Worm (Caenorhabditis elegans) whole organism, L4/young adult: ENCODE data around the gene srh-59.

Experiments used
- W03F9.2 ChIP-seq: fragments of 150-350 bp; optimal IDR thresholded peaks from 2 replicates; lab custom pipeline; 2014; ENCODE audit warnings: missing biosample characterization, missing genetic modification characterization
- dao-5 ChIP-seq: sonication (generic microtip); optimal IDR thresholded peaks from 2 replicates; lab custom pipeline; 2016; ENCODE audit warnings: missing genotype, missing genetic modification characterization, moderate library complexity, missing compliant biosample characterization
- him-1 ChIP-seq: sonication (generic microtip); optimal IDR thresholded peaks from 2 replicates; lab custom pipeline; 2016; ENCODE audit warnings: missing genotype, missing genetic modification reagents, missing genetic modification characterization, missing compliant biosample characterization

srh-59 gene

ce11 chrII:3569118-3569517 lies 12.7 kb upstream of the srh-59 start, which contains the start of gene clec-127:
Gene clec-127 (minus strand): TSS chrII:3569218.
- TF ChIP-seq dao-5 (tag; lab: Kevin White, UChicago) = no peak
- TF ChIP-seq W03F9.2 (tag; lab: Kevin White, UChicago) = no peak
- no peak for TF ChIP-seq him-1 (tag; lab: Kevin White, UChicago)

- no peak for TF ChIP-seq dao-5 (tag; lab: Kevin White, UChicago)
- no peak for TF ChIP-seq him-1 (tag; lab: Kevin White, UChicago)
- no peak for TF ChIP-seq W03F9.2 (tag; lab: Kevin White, UChicago)
Observed at ce11 chrII:3570927-3571538, 10.8 kb upstream of the srh-59 start, which contains the start of the genes clec-128 and clec-129. Gene clec-128 (minus strand): TSS chrII:3571027. Gene clec-129 (plus strand): TSS chrII:3571488.

ce11 chrII:3573255-3573654 lies 8.6 kb upstream of the srh-59 start, which contains the start of gene clec-130:
Gene clec-130 (plus strand): TSS chrII:3573555.
- TF ChIP-seq him-1 (tag; lab: Kevin White, UChicago) (no peak), dao-5 (tag; lab: Kevin White, UChicago) (no peak), W03F9.2 (tag; lab: Kevin White, UChicago) (no peak)

ce11 chrII:3576742-3577141 lies 5.1 kb upstream of the srh-59 start, which contains the start of gene clec-132:
Gene clec-132 (plus strand): TSS chrII:3577042.
- TF ChIP-seq him-1 (tag; lab: Kevin White, UChicago) (no peak), dao-5 (tag; lab: Kevin White, UChicago) (no peak), W03F9.2 (tag; lab: Kevin White, UChicago) (no peak)

- TF ChIP-seq W03F9.2 (tag; lab: Kevin White, UChicago) = no peak
- TF ChIP-seq him-1 (tag; lab: Kevin White, UChicago) = no peak
- TF ChIP-seq dao-5 (tag; lab: Kevin White, UChicago) = no peak
Observed at ce11 chrII:3578121-3578520, 3.7 kb upstream of the srh-59 start, which contains the start of gene clec-133. Gene clec-133 (plus strand): TSS chrII:3578421.

- TF ChIP-seq him-1 (tag; lab: Kevin White, UChicago) = no peak
- no peak for TF ChIP-seq W03F9.2 (tag; lab: Kevin White, UChicago)
- no peak for TF ChIP-seq dao-5 (tag; lab: Kevin White, UChicago)
Observed at ce11 chrII:3579767-3580166, 2.1 kb upstream of the srh-59 start, which contains the start of gene clec-134. Gene clec-134 (plus strand): TSS chrII:3580067.

- TF ChIP-seq W03F9.2 (tag; lab: Kevin White, UChicago) = no peak
- no peak for TF ChIP-seq dao-5 (tag; lab: Kevin White, UChicago)
- TF ChIP-seq him-1 (tag; lab: Kevin White, UChicago) = no peak
Observed at ce11 chrII:3583402-3583801, 1.6 kb downstream of the srh-59 start, which contains the start of gene srh-60. Gene srh-60 (plus strand): TSS chrII:3583702.

ce11 chrII:3595339-3595738 lies 13.5 kb downstream of the srh-59 start, which contains the start of gene Y49F6A.12:
Gene Y49F6A.12 (plus strand): TSS chrII:3595639.
- no peak for TF ChIP-seq W03F9.2 (tag; lab: Kevin White, UChicago)
- TF ChIP-seq dao-5 (tag; lab: Kevin White, UChicago) = no peak

- no peak for TF ChIP-seq dao-5 (tag; lab: Kevin White, UChicago)
- TF ChIP-seq W03F9.2 (tag; lab: Kevin White, UChicago) = no peak
- no peak for TF ChIP-seq him-1 (tag; lab: Kevin White, UChicago)
Observed at ce11 chrII:3598721-3599120, 16.9 kb downstream of the srh-59 start, which contains the start of gene Y49F6A.11. Gene Y49F6A.11 (minus strand): TSS chrII:3598821.

- no peak for TF ChIP-seq dao-5 (tag; lab: Kevin White, UChicago)
- TF ChIP-seq him-1 (tag; lab: Kevin White, UChicago) = no peak
- TF ChIP-seq W03F9.2 (tag; lab: Kevin White, UChicago) = no peak
Observed at ce11 chrII:3604578-3604977, 22.7 kb downstream of the srh-59 start.

- TF ChIP-seq dao-5 (tag; lab: Kevin White, UChicago) = no peak
- no peak for TF ChIP-seq W03F9.2 (tag; lab: Kevin White, UChicago)
- TF ChIP-seq him-1 (tag; lab: Kevin White, UChicago) = no peak
Observed at ce11 chrII:3609764-3610163, 27.9 kb downstream of the srh-59 start, which contains the start of gene Y49F6A.5. Gene Y49F6A.5 (minus strand): TSS chrII:3609864.

ce11 chrII:3616615-3617014 lies 34.8 kb downstream of the srh-59 start:
- TF ChIP-seq dao-5 (tag; lab: Kevin White, UChicago) = no peak
- no peak for TF ChIP-seq W03F9.2 (tag; lab: Kevin White, UChicago)
- no peak for TF ChIP-seq him-1 (tag; lab: Kevin White, UChicago)

ce11 chrII:3617512-3617911 lies 35.7 kb downstream of the srh-59 start, which contains the start of gene F40E12.1:
Gene F40E12.1 (plus strand): TSS chrII:3617812.
- no peak for TF ChIP-seq W03F9.2 (tag; lab: Kevin White, UChicago)
- TF ChIP-seq dao-5 (tag; lab: Kevin White, UChicago) = no peak
- no peak for TF ChIP-seq him-1 (tag; lab: Kevin White, UChicago)
